Worm (Caenorhabditis elegans) whole organism, L1 larva: ENCODE results near the gene fipr-5.

Source experiments
- F16B12.6 ChIP-seq: fragments of 150-350 bp; optimal IDR thresholded peaks from 2 replicates; lab custom pipeline; 2014; ENCODE audit warnings: missing biosample characterization, missing genetic modification characterization
- ama-1 ChIP-seq: fragments of 150-350 bp; optimal IDR thresholded peaks from 2 replicates; lab custom pipeline; 2014
- egl-27 ChIP-seq, 2 experiments: fragments of 150-350 bp in 1 of 2; sonication (generic microtip); optimal IDR thresholded peaks; 3 replicates each; lab custom pipeline; 2017 to 2018; ENCODE audit warnings: missing biosample characterization in 2 of 2, missing genetic modification characterization in 2 of 2, missing genetic modification reagents in 2 of 2
- lin-39 ChIP-seq: fragments of 150-350 bp; optimal IDR thresholded peaks from 2 replicates; lab custom pipeline; 2014; ENCODE audit warnings: missing biosample characterization, missing genetic modification reagents, missing genetic modification characterization
- mab-9 ChIP-seq: fragments of 200-800 bp; sonication (Bioruptor generic); IDR thresholded peaks from 2 replicates; pipeline ENCODE4 v1.3.6; 2022; ENCODE audit warnings: missing genetic modification reagents, missing genetic modification characterization, missing compliant biosample characterization
- nhr-77 ChIP-seq: fragments of 150-350 bp; optimal IDR thresholded peaks from 2 replicates; lab custom pipeline; 2014; ENCODE audit warnings: missing biosample characterization, missing genetic modification characterization
- unc-62 ChIP-seq: fragments of 150-350 bp; optimal IDR thresholded peaks from 2 replicates; lab custom pipeline; 2014; ENCODE audit warnings: missing biosample characterization, missing genetic modification reagents, missing genetic modification characterization

ce11 chrV:10245615-10246014, 24.4 kb upstream of the fipr-5 start:
- TF ChIP-seq ama-1 (lab: Kevin White, UChicago) (no peak), unc-62 (GFP tag; lab: Kevin White, UChicago) (no peak), egl-27 (tag; optimal IDR thresholded peaks at IDR 0.05; lab: Kevin White, UChicago) (no peak), lin-39 (tag; lab: Kevin White, UChicago) (no peak), F16B12.6 (tag; lab: Kevin White, UChicago) (no peak), nhr-77 (tag; lab: Kevin White, UChicago) (no peak), mab-9 (GFP tag; lab: Robert Waterston, UW) (no peak)
